Worm (Caenorhabditis elegans) whole organism, L4 larva: ENCODE data around the gene eri-12.

Source experiments
- F10B5.3 ChIP-seq: sonication (generic microtip); optimal IDR thresholded peaks from 2 replicates; lab custom pipeline; 2016; ENCODE audit warnings: mild to moderate bottlenecking, missing genetic modification characterization, missing compliant biosample characterization
- F26F4.8 ChIP-seq: fragments of 200-800 bp; sonication (Bioruptor generic); conservative IDR thresholded peaks from 2 replicates; pipeline ENCODE4 v1.3.6; 2022; ENCODE audit warnings: missing genetic modification characterization, missing compliant biosample characterization
- F37D6.2 ChIP-seq: sonication (generic microtip); optimal IDR thresholded peaks from 2 replicates; lab custom pipeline; 2016; ENCODE audit warnings: mild to moderate bottlenecking, missing genetic modification characterization, missing compliant biosample characterization
- F49E8.2 ChIP-seq: sonication (generic microtip); optimal IDR thresholded peaks from 2 replicates; lab custom pipeline; 2016; ENCODE audit warnings: missing compliant biosample characterization, mild to moderate bottlenecking, missing genetic modification characterization, borderline replicate concordance
- R02D3.7 ChIP-seq: fragments of 150-350 bp; sonication (generic microtip); optimal IDR thresholded peaks from 3 replicates; lab custom pipeline; 2014; ENCODE audit warnings: missing biosample characterization, missing genetic modification characterization
- T20F7.1 ChIP-seq: fragments of 200-800 bp; sonication (Bioruptor generic); optimal IDR thresholded peaks from 2 replicates; lab custom pipeline; 2018; ENCODE audit warnings: mild to moderate bottlenecking, missing genetic modification characterization, missing compliant biosample characterization
- Y48G9A.11 ChIP-seq: fragments of 200-800 bp; sonication (Bioruptor generic); IDR thresholded peaks from 2 replicates; pipeline ENCODE4 v1.3.6; 2022; ENCODE audit warnings: missing genetic modification reagents, missing genetic modification characterization, missing compliant biosample characterization
- Y75B8A.6 ChIP-seq: fragments of 200-800 bp; sonication (Bioruptor generic); IDR thresholded peaks from 2 replicates; pipeline ENCODE4 v1.3.6; 2022; ENCODE audit warnings: missing genetic modification reagents, missing genetic modification characterization, missing compliant biosample characterization
- ZK337.2 ChIP-seq: fragments of 200-800 bp; sonication (Bioruptor generic); IDR thresholded peaks from 2 replicates; pipeline ENCODE4 v1.3.6; 2022; ENCODE audit warnings: missing genetic modification reagents, missing genetic modification characterization, missing compliant biosample characterization
- aha-1 ChIP-seq: fragments of 150-350 bp; peaks from one replicate; lab custom pipeline; 2014; ENCODE audit warnings: missing biosample characterization, missing genetic modification characterization
- ama-1 ChIP-seq: fragments of 150-350 bp; optimal IDR thresholded peaks from 2 replicates; lab custom pipeline; 2014; ENCODE audit warnings: inconsistent platforms, mixed read lengths
- arid-1 ChIP-seq: fragments of 200-800 bp; sonication (Bioruptor generic); conservative IDR thresholded peaks from 2 replicates; pipeline ENCODE4 v1.3.6; 2022; ENCODE audit warnings: missing genetic modification reagents, missing genetic modification characterization, missing compliant biosample characterization
- ceh-28 ChIP-seq: fragments of 150-350 bp; optimal IDR thresholded peaks from 2 replicates; lab custom pipeline; 2014; ENCODE audit warnings: missing biosample characterization, missing genetic modification reagents, missing genetic modification characterization
- ceh-44 ChIP-seq: fragments of 200-800 bp; sonication (Bioruptor generic); IDR thresholded peaks from 2 replicates; pipeline ENCODE4 v1.3.6; 2022; ENCODE audit warnings: missing genetic modification reagents, missing genetic modification characterization, missing compliant biosample characterization
- ces-1 ChIP-seq: fragments of 150-350 bp; sonication (generic microtip); optimal IDR thresholded peaks from 4 replicates; lab custom pipeline; 2014; ENCODE audit warnings: missing biosample characterization, missing genetic modification reagents, missing genetic modification characterization
- daf-12 ChIP-seq: fragments of 150-350 bp; optimal IDR thresholded peaks from 2 replicates; lab custom pipeline; 2014; ENCODE audit warnings: missing biosample characterization, missing genetic modification reagents, missing genetic modification characterization
- daf-8 ChIP-seq: fragments of 200-800 bp; sonication (Bioruptor generic); IDR thresholded peaks from 2 replicates; pipeline ENCODE4 v1.3.6; 2022; ENCODE audit warnings: missing genetic modification characterization, missing compliant biosample characterization
- dpl-1 ChIP-seq: fragments of 150-350 bp; optimal IDR thresholded peaks from 2 replicates; lab custom pipeline; 2014; ENCODE audit warnings: missing biosample characterization, missing genetic modification reagents, missing genetic modification characterization
- dve-1 ChIP-seq: sonication (generic microtip); optimal IDR thresholded peaks from 2 replicates; lab custom pipeline; 2017; ENCODE audit warnings: antibody characterized with exemption, mild to moderate bottlenecking, missing genetic modification characterization, missing compliant biosample characterization; ENCODE audit not compliant: insufficient read depth
- fkh-10 ChIP-seq: fragments of 150-350 bp; optimal IDR thresholded peaks from 2 replicates; lab custom pipeline; 2014; ENCODE audit warnings: missing biosample characterization, missing genetic modification reagents, missing genetic modification characterization
- gei-8 ChIP-seq: fragments of 200-800 bp; sonication (Bioruptor generic); optimal IDR thresholded peaks from 2 replicates; lab custom pipeline; 2018; ENCODE audit warnings: mild to moderate bottlenecking, missing genetic modification characterization, missing compliant biosample characterization
- hif-1 ChIP-seq, 2 experiments: sonication (generic microtip); optimal IDR thresholded peaks; 2 replicates each; lab custom pipeline; 2016 to 2017; ENCODE audit warnings: missing compliant biosample characterization in 2 of 2, missing genetic modification characterization in 2 of 2, missing genetic modification reagents in 2 of 2, missing genotype in 2 of 2, mild to moderate bottlenecking in 1 of 2
- hlh-30 ChIP-seq: sonication (generic microtip); optimal IDR thresholded peaks from 2 replicates; lab custom pipeline; 2017; ENCODE audit warnings: antibody characterized with exemption, mild to moderate bottlenecking, missing genetic modification characterization, missing compliant biosample characterization; ENCODE audit not compliant: insufficient read depth
- lin-1 ChIP-seq: fragments of 200-800 bp; sonication (Bioruptor generic); IDR thresholded peaks from 2 replicates; pipeline ENCODE4 v1.3.6; 2022; ENCODE audit warnings: missing genetic modification reagents, missing genetic modification characterization, missing compliant biosample characterization
- lin-13 ChIP-seq: fragments of 150-350 bp; optimal IDR thresholded peaks from 2 replicates; lab custom pipeline; 2014; ENCODE audit warnings: missing biosample characterization, missing genetic modification reagents, missing genetic modification characterization
- lin-15B ChIP-seq: fragments of 150-350 bp; sonication (generic microtip); optimal IDR thresholded peaks from 3 replicates; lab custom pipeline; 2014; ENCODE audit warnings: missing biosample characterization, missing genetic modification characterization
- lin-29 ChIP-seq: fragments of 200-800 bp; sonication (Bioruptor generic); IDR thresholded peaks from 2 replicates; pipeline ENCODE4 v1.3.6; 2022; ENCODE audit warnings: missing genetic modification reagents, missing genetic modification characterization, missing compliant biosample characterization
- lin-38 ChIP-seq: fragments of 200-800 bp; sonication (Bioruptor generic); IDR thresholded peaks from 2 replicates; pipeline ENCODE4 v1.3.6; 2022; ENCODE audit warnings: missing genetic modification reagents, missing genetic modification characterization, missing compliant biosample characterization
- lsy-2 ChIP-seq, 2 experiments: fragments of 150-350 bp in 1 of 2; sonication (generic microtip) in 1 of 2; optimal IDR thresholded peaks; 2 replicates each; lab custom pipeline; 2014 to 2017; ENCODE audit warnings: missing biosample characterization in 2 of 2, missing genetic modification characterization in 2 of 2
- madf-5 ChIP-seq, 2 experiments: fragments of 200-800 bp; sonication (Bioruptor generic); IDR thresholded peaks; 2 replicates each; pipeline ENCODE4 v1.3.6; 2022; ENCODE audit warnings: missing compliant biosample characterization in 2 of 2, missing genetic modification characterization in 2 of 2
- mdl-1 ChIP-seq, 2 experiments: fragments of 150-350 bp in 1 of 2; sonication (generic microtip) in 1 of 2; optimal IDR thresholded peaks; 2 replicates each; lab custom pipeline; 2014 to 2017; ENCODE audit warnings: missing biosample characterization in 2 of 2, missing genetic modification characterization in 2 of 2
- mep-1 ChIP-seq: fragments of 150-350 bp; sonication (generic microtip); optimal IDR thresholded peaks from 3 replicates; lab custom pipeline; 2014; ENCODE audit warnings: missing biosample characterization, missing genetic modification characterization
- mes-2 ChIP-seq: sonication (generic microtip); optimal IDR thresholded peaks from 2 replicates; lab custom pipeline; 2016; ENCODE audit warnings: missing genotype, mild to moderate bottlenecking, missing genetic modification characterization, missing compliant biosample characterization; ENCODE audit not compliant: poor library complexity, severe bottlenecking
- nhr-11 ChIP-seq: fragments of 150-350 bp; optimal IDR thresholded peaks from 2 replicates; lab custom pipeline; 2014; ENCODE audit warnings: missing biosample characterization, missing genetic modification characterization
- nhr-25 ChIP-seq: sonication (generic microtip); optimal IDR thresholded peaks from 2 replicates; lab custom pipeline; 2017; ENCODE audit warnings: missing genetic modification characterization, mild to moderate bottlenecking, missing compliant biosample characterization, antibody characterized with exemption, moderate library complexity, borderline replicate concordance; ENCODE audit not compliant: insufficient read depth
- nhr-48 ChIP-seq: sonication (generic microtip); optimal IDR thresholded peaks from 2 replicates; lab custom pipeline; 2016; ENCODE audit warnings: mild to moderate bottlenecking, missing genetic modification characterization, missing compliant biosample characterization
- nhr-76 ChIP-seq: fragments of 150-350 bp; optimal IDR thresholded peaks from 2 replicates; lab custom pipeline; 2014; ENCODE audit warnings: missing biosample characterization, missing genetic modification characterization
- nhr-77 ChIP-seq: fragments of 150-350 bp; optimal IDR thresholded peaks from 2 replicates; lab custom pipeline; 2014; ENCODE audit warnings: missing biosample characterization, missing genetic modification characterization
- pqm-1 ChIP-seq: sonication (generic microtip); optimal IDR thresholded peaks from 2 replicates; lab custom pipeline; 2017; ENCODE audit warnings: missing biosample characterization, missing genetic modification characterization
- rbr-2 ChIP-seq: sonication (generic microtip); optimal IDR thresholded peaks from 2 replicates; lab custom pipeline; 2016; ENCODE audit warnings: missing genotype, missing genetic modification characterization, missing compliant biosample characterization
- set-16 ChIP-seq: fragments of 200-800 bp; sonication (Bioruptor generic); IDR thresholded peaks from 2 replicates; pipeline ENCODE4 v1.3.6; 2022; ENCODE audit warnings: missing genetic modification reagents, missing genetic modification characterization, missing compliant biosample characterization
- tra-1 ChIP-seq: fragments of 200-800 bp; sonication (Bioruptor generic); IDR thresholded peaks from 2 replicates; pipeline ENCODE4 v1.3.6; 2022; ENCODE audit warnings: missing genetic modification reagents, missing genetic modification characterization, missing compliant biosample characterization
- unc-130 ChIP-seq: sonication (generic microtip); optimal IDR thresholded peaks from 2 replicates; lab custom pipeline; 2016; ENCODE audit warnings: missing genetic modification reagents, missing genetic modification characterization, missing compliant biosample characterization
- unc-39 ChIP-seq: sonication (generic microtip); optimal IDR thresholded peaks from 2 replicates; lab custom pipeline; 2017; ENCODE audit warnings: missing biosample characterization, missing genetic modification characterization
- vab-7 ChIP-seq: fragments of 200-800 bp; sonication (Bioruptor generic); IDR thresholded peaks from 2 replicates; pipeline ENCODE4 v1.3.6; 2022; ENCODE audit warnings: missing genetic modification reagents, missing genetic modification characterization, missing compliant biosample characterization
- zfp-3 ChIP-seq: fragments of 200-800 bp; sonication (Bioruptor generic); conservative IDR thresholded peaks from 2 replicates; pipeline ENCODE4 v1.3.6; 2022; ENCODE audit warnings: missing genetic modification reagents, missing genetic modification characterization, missing compliant biosample characterization
- zip-11 ChIP-seq: fragments of 200-800 bp; sonication (Bioruptor generic); IDR thresholded peaks from 2 replicates; pipeline ENCODE4 v1.3.6; 2022; ENCODE audit warnings: missing genetic modification characterization, missing compliant biosample characterization
- ztf-11 ChIP-seq: fragments of 150-350 bp; optimal IDR thresholded peaks from 2 replicates; lab custom pipeline; 2014; ENCODE audit warnings: missing biosample characterization, missing genetic modification characterization
- ztf-7 ChIP-seq: fragments of 150-350 bp; optimal IDR thresholded peaks from 2 replicates; lab custom pipeline; 2014; ENCODE audit warnings: missing biosample characterization, missing genetic modification characterization

The eri-12 gene

DNA sequence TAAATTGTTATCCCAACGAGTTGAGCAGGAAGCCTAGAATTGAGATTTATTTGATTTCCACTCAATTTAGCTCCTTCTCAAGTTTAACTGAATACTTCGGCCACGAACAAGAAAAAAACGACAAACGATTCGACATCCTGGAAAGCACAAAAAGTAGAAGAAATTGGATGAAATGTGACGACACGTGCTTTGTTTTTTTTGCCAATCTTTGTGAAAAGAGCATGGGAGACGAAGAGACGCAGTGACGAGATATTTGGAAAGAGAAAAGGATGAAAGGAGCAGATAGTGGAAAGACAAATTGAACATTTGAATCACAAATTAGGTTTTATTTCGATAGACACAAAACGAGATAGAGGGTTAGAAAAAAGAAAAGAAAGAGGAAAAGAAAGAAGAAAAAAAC lies 42.1 kb upstream of the eri-12 start:
- TF ChIP-seq unc-39 (tag; lab: Kevin White, UChicago) = no peak
- no peak for TF ChIP-seq F10B5.3
- no peak for TF ChIP-seq aha-1 (tag; lab: Kevin White, UChicago)
- peak; percentile 34 for TF ChIP-seq hlh-30
- TF ChIP-seq ceh-44 (GFP tag; lab: Robert Waterston, UW) = no peak
- TF ChIP-seq ztf-11 (tag; lab: Kevin White, UChicago) = no peak
- TF ChIP-seq lin-38 = no peak
- no peak for TF ChIP-seq Y75B8A.6 (GFP tag; lab: Robert Waterston, UW)
- peak; percentile 28 for TF ChIP-seq ces-1
- TF ChIP-seq set-16 (GFP tag; lab: Robert Waterston, UW) = no peak
- peak; percentile 29 for TF ChIP-seq ama-1
- no peak for TF ChIP-seq nhr-77
- TF ChIP-seq rbr-2 = peak; percentile 6
- TF ChIP-seq dpl-1 (GFP tag; lab: Kevin White, UChicago) = no peak
- TF ChIP-seq arid-1 (GFP tag; lab: Robert Waterston, UW) = no peak
- no peak for TF ChIP-seq zfp-3 (GFP tag; lab: Robert Waterston, UW)
- TF ChIP-seq F26F4.8 (GFP tag; lab: Robert Waterston, UW) = no peak
- TF ChIP-seq daf-8 (GFP tag; lab: Robert Waterston, UW) = no peak
- peak in 1 of 2 experiments; percentile 24 for TF ChIP-seq mdl-1 (tag; optimal IDR thresholded peaks at IDR 0.05; lab: Kevin White, UChicago)
- TF ChIP-seq ZK337.2 (GFP tag; lab: Robert Waterston, UW) = no peak
- TF ChIP-seq unc-130 (GFP tag; lab: Kevin White, UChicago) = no peak
- TF ChIP-seq mes-2 (tag; lab: Kevin White, UChicago) = no peak
- TF ChIP-seq ztf-7 (tag; lab: Kevin White, UChicago) = no peak
- TF ChIP-seq ceh-28 (tag; lab: Kevin White, UChicago) = no peak
- no peak for TF ChIP-seq pqm-1
- no peak for TF ChIP-seq nhr-48
- no peak for TF ChIP-seq R02D3.7
- no peak for TF ChIP-seq nhr-25 (tag; lab: Kevin White, UChicago)
- no peak for TF ChIP-seq vab-7 (GFP tag; lab: Robert Waterston, UW)
- no peak for TF ChIP-seq nhr-76 (tag; lab: Kevin White, UChicago)
- TF ChIP-seq zip-11 = no peak
- no peak for TF ChIP-seq madf-5 (GFP tag; IDR thresholded peaks at IDR 0.05; lab: Robert Waterston, UW)
- TF ChIP-seq lin-15B (tag; lab: Kevin White, UChicago) = no peak
- no peak for TF ChIP-seq F37D6.2
- no peak for TF ChIP-seq dve-1 (tag; lab: Kevin White, UChicago)
- no peak for TF ChIP-seq gei-8 (GFP tag; lab: Kevin White, UChicago)
- no peak for TF ChIP-seq hif-1 (tag; optimal IDR thresholded peaks at IDR 0.05; lab: Kevin White, UChicago)
- TF ChIP-seq lin-29 (GFP tag; lab: Robert Waterston, UW) = no peak
- no peak for TF ChIP-seq lin-13
- no peak for TF ChIP-seq lin-1
- no peak for TF ChIP-seq tra-1 (GFP tag; lab: Robert Waterston, UW)
- no peak for TF ChIP-seq F49E8.2 (tag; lab: Kevin White, UChicago)
- TF ChIP-seq nhr-11 (tag; lab: Kevin White, UChicago) = no peak
- TF ChIP-seq mep-1 (tag; lab: Kevin White, UChicago) = peak; percentile 17
- no peak for TF ChIP-seq Y48G9A.11
- no peak for TF ChIP-seq daf-12
- TF ChIP-seq lsy-2 (tag; optimal IDR thresholded peaks at IDR 0.05; lab: Kevin White, UChicago) = peak in 1 of 2 experiments; percentile 32
- no peak for TF ChIP-seq T20F7.1 (GFP tag; lab: Kevin White, UChicago)
- TF ChIP-seq fkh-10 (GFP tag; lab: Kevin White, UChicago) = peak; percentile 50
